Worm (Caenorhabditis elegans) whole organism, early embryonic: ENCODE measurements around the gene F10C1.9.

Experiments
- B0310.2 ChIP-seq: sonication (generic microtip); optimal IDR thresholded peaks from 2 replicates; lab custom pipeline; 2016; ENCODE audit warnings: mild to moderate bottlenecking, missing genetic modification characterization, missing compliant biosample characterization
- F13C5.2 ChIP-seq: sonication (generic microtip); optimal IDR thresholded peaks from 2 replicates; lab custom pipeline; 2017; ENCODE audit warnings: mild to moderate bottlenecking, missing genetic modification characterization, inconsistent platforms, missing compliant biosample characterization
- ama-1 ChIP-seq: fragments of 150-350 bp; optimal IDR thresholded peaks from 2 replicates; lab custom pipeline; 2014
- ceh-13 ChIP-seq: fragments of 200-800 bp; sonication (Bioruptor generic); optimal IDR thresholded peaks from 2 replicates; lab custom pipeline; 2018; ENCODE audit warnings: mild to moderate bottlenecking, missing genetic modification characterization, missing compliant biosample characterization
- ets-7 ChIP-seq: sonication (generic microtip); optimal IDR thresholded peaks from 2 replicates; lab custom pipeline; 2016; ENCODE audit warnings: missing genotype, missing genetic modification characterization, missing compliant biosample characterization
- flt-1 ChIP-seq: fragments of 200-800 bp; sonication (Bioruptor generic); IDR thresholded peaks from 2 replicates; pipeline ENCODE4 v1.3.6; 2022; ENCODE audit warnings: missing genetic modification characterization, missing compliant biosample characterization
- hmbx-1 ChIP-seq: sonication (generic microtip); optimal IDR thresholded peaks from 2 replicates; lab custom pipeline; 2016; ENCODE audit warnings: mild to moderate bottlenecking, missing genetic modification characterization, missing compliant biosample characterization
- hmg-4 ChIP-seq: fragments of 200-800 bp; sonication (Bioruptor generic); optimal IDR thresholded peaks from 2 replicates; lab custom pipeline; 2018; ENCODE audit warnings: mild to moderate bottlenecking, missing genetic modification characterization, missing compliant biosample characterization
- hnd-1 ChIP-seq: sonication (generic microtip); optimal IDR thresholded peaks from 2 replicates; lab custom pipeline; 2016; ENCODE audit warnings: missing genetic modification characterization, missing compliant biosample characterization
- pes-1 ChIP-seq: fragments of 200-800 bp; sonication (Bioruptor generic); IDR thresholded peaks from 2 replicates; pipeline ENCODE4 v1.3.6; 2022; ENCODE audit warnings: missing genetic modification reagents, missing genetic modification characterization, missing compliant biosample characterization
- scrt-1 ChIP-seq: fragments of 200-800 bp; sonication (Bioruptor generic); IDR thresholded peaks from 2 replicates; pipeline ENCODE4 v1.3.6; 2022; ENCODE audit warnings: missing genetic modification characterization, missing compliant biosample characterization
- sea-1 ChIP-seq: fragments of 200-800 bp; sonication (Bioruptor generic); conservative IDR thresholded peaks from 2 replicates; pipeline ENCODE4 v1.3.6; 2022; ENCODE audit warnings: missing genetic modification characterization, missing compliant biosample characterization
- tbx-11 ChIP-seq: fragments of 200-800 bp; sonication (Bioruptor generic); IDR thresholded peaks from 2 replicates; pipeline ENCODE4 v1.3.6; 2022; ENCODE audit warnings: missing genetic modification characterization, missing compliant biosample characterization
- tra-4 ChIP-seq: sonication (generic microtip); optimal IDR thresholded peaks from 2 replicates; lab custom pipeline; 2017; ENCODE audit warnings: missing genetic modification characterization, missing compliant biosample characterization

- no peak for TF ChIP-seq F13C5.2 (tag; lab: Kevin White, UChicago)
- no peak for TF ChIP-seq flt-1 (GFP tag; lab: Robert Waterston, UW)
- TF ChIP-seq hmg-4 (GFP tag; lab: Kevin White, UChicago) = no peak
- no peak for TF ChIP-seq ama-1
- no peak for TF ChIP-seq hnd-1 (tag; lab: Kevin White, UChicago)
- no peak for TF ChIP-seq scrt-1 (GFP tag; lab: Robert Waterston, UW)
- no peak for TF ChIP-seq ceh-13 (GFP tag; lab: Kevin White, UChicago)
- TF ChIP-seq sea-1 = no peak
- TF ChIP-seq pes-1 (GFP tag; lab: Robert Waterston, UW) = no peak
- no peak for TF ChIP-seq ets-7
- TF ChIP-seq tra-4 (tag; lab: Kevin White, UChicago) = no peak
- TF ChIP-seq hmbx-1 = no peak
- TF ChIP-seq B0310.2 (tag; lab: Kevin White, UChicago) = no peak
- no peak for TF ChIP-seq tbx-11 (GFP tag; lab: Robert Waterston, UW)
Observed at ce11 chrII:5698869-5699268, 46.2 kb downstream of the F10C1.9 start, which contains the start of the genes C25H3.10 and C25H3.1.
